Worm (Caenorhabditis elegans) whole organism, L2 larva: Measurements from ENCODE around the gene snx-17.

Experiments used
- R02D3.7 ChIP-seq: fragments of 150-350 bp; optimal IDR thresholded peaks from 2 replicates; lab custom pipeline; 2014; ENCODE audit warnings: missing biosample characterization, missing genetic modification characterization
- egl-27 ChIP-seq: sonication (generic microtip); optimal IDR thresholded peaks from 3 replicates; lab custom pipeline; 2017; ENCODE audit warnings: missing biosample characterization, missing genetic modification reagents, missing genetic modification characterization
- lin-11 ChIP-seq: fragments of 150-350 bp; sonication (generic microtip); optimal IDR thresholded peaks from 2 replicates; lab custom pipeline; 2014; ENCODE audit warnings: missing biosample characterization, missing genetic modification characterization, inconsistent platforms, mixed read lengths
- unc-39 ChIP-seq: fragments of 150-350 bp; optimal IDR thresholded peaks from 2 replicates; lab custom pipeline; 2014; ENCODE audit warnings: missing biosample characterization, missing genetic modification characterization
- unc-55 ChIP-seq: fragments of 150-350 bp; sonication (generic microtip); optimal IDR thresholded peaks from 3 replicates; lab custom pipeline; 2014; ENCODE audit warnings: missing biosample characterization, missing genetic modification reagents, missing genetic modification characterization
- unc-62 ChIP-seq: fragments of 150-350 bp; optimal IDR thresholded peaks from 2 replicates; lab custom pipeline; 2014; ENCODE audit warnings: missing biosample characterization, missing genetic modification reagents, missing genetic modification characterization
- zag-1 ChIP-seq: fragments of 150-350 bp; optimal IDR thresholded peaks from 2 replicates; lab custom pipeline; 2014; ENCODE audit warnings: missing biosample characterization, missing genetic modification characterization
- ztf-11 ChIP-seq: sonication (generic microtip); optimal IDR thresholded peaks from 2 replicates; lab custom pipeline; 2017; ENCODE audit warnings: missing biosample characterization, missing genetic modification characterization

- TF ChIP-seq egl-27 (no peak), zag-1 (no peak), unc-39 (tag; lab: Kevin White, UChicago) (no peak), R02D3.7 (tag; lab: Kevin White, UChicago) (no peak), ztf-11 (tag; lab: Kevin White, UChicago) (no peak), unc-55 (GFP tag; lab: Kevin White, UChicago) (peak; percentile 74), unc-62 (GFP tag; lab: Kevin White, UChicago) (no peak), lin-11 (tag; lab: Kevin White, UChicago) (peak; percentile 58)
Measured at ce11 chrX:13121104-13121503, 987 bp downstream of the snx-17 start.
